Fruit fly (Drosophila melanogaster) whole organism, pupa: Measurements from ENCODE around the gene Anp.

Experiments used
- CG12605 ChIP-seq: fragments of 200-800 bp; sonication (Bioruptor generic); IDR thresholded peaks from 2 replicates; pipeline ENCODE4 v1.3.6; 2022; ENCODE audit warnings: missing biosample characterization, missing genetic modification characterization
- CG15710 ChIP-seq: fragments of 200-800 bp; sonication (Bioruptor generic); optimal IDR thresholded peaks from 2 replicates; lab custom pipeline; 2018; ENCODE audit warnings: missing biosample characterization, mild to moderate bottlenecking, missing genetic modification characterization, moderate library complexity
- CG17806 ChIP-seq: fragments of 200-800 bp; sonication (Bioruptor generic); optimal IDR thresholded peaks from 2 replicates; lab custom pipeline; 2018; ENCODE audit warnings: missing biosample characterization, mild to moderate bottlenecking, missing genetic modification characterization, moderate library complexity
- CG32121 ChIP-seq: fragments of 200-800 bp; sonication (Bioruptor generic); IDR thresholded peaks from 2 replicates; pipeline ENCODE4 v1.3.6; 2022; ENCODE audit warnings: missing biosample characterization, missing genetic modification characterization
- CG8159 ChIP-seq: fragments of 200-800 bp; sonication (Bioruptor generic); optimal IDR thresholded peaks from 3 replicates; lab custom pipeline; 2018; ENCODE audit warnings: missing biosample characterization, mild to moderate bottlenecking, missing genetic modification characterization, moderate library complexity
- CG8301 ChIP-seq: fragments of 200-800 bp; sonication (Bioruptor generic); optimal IDR thresholded peaks from 2 replicates; lab custom pipeline; 2018; ENCODE audit warnings: missing biosample characterization, mild to moderate bottlenecking, missing genetic modification characterization
- CG9948 ChIP-seq: fragments of 200-800 bp; sonication (Bioruptor generic); optimal IDR thresholded peaks from 2 replicates; lab custom pipeline; 2018; ENCODE audit warnings: missing biosample characterization, mild to moderate bottlenecking, missing genetic modification characterization, moderate library complexity
- EcR ChIP-seq: fragments of 200-800 bp; sonication (Bioruptor generic); optimal IDR thresholded peaks from 3 replicates; lab custom pipeline; 2019; ENCODE audit warnings: missing biosample characterization, missing genetic modification characterization, mild to moderate bottlenecking, moderate library complexity, missing genetic modification reagents
- Pif1B ChIP-seq: fragments of 200-800 bp; sonication (Bioruptor generic); optimal IDR thresholded peaks from 3 replicates; lab custom pipeline; 2016; ENCODE audit warnings: missing biosample characterization, missing genetic modification characterization
- rn ChIP-seq: fragments of 200-800 bp; sonication (Bioruptor generic); IDR thresholded peaks from 2 replicates; pipeline ENCODE4 v1.3.6; 2022; ENCODE audit warnings: missing biosample characterization, missing genetic modification characterization

DNA sequence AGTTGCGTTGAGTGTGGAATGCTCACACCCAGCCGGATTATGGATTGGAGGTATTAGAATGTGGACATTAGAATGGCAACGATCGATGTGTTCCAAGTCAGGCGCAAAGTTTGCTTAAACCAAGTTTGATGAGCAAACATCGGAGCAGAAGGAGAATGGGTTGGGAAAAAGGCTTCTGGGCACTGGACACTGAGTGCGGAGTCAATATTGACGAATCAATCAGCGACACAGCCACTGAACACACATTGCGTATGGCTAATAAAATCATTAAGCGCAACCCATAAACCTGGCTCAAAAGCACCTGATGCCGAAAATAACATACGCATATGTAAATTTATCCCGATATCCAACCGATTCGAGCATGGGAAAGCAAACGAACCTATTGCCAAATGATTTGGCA lies 15.9 kb upstream of the Anp start:
- no peak for TF ChIP-seq CG32121 (GFP tag; lab: Robert Waterston, UW)
- TF ChIP-seq CG17806 (tag; lab: Kevin White, UChicago), result no peak
- no peak for TF ChIP-seq CG12605 (GFP tag; lab: Robert Waterston, UW)
- TF ChIP-seq CG8159 (tag; lab: Kevin White, UChicago), result no peak
- TF ChIP-seq EcR (GFP tag; lab: Kevin White, UChicago), result no peak
- no peak for TF ChIP-seq CG15710
- no peak for TF ChIP-seq rn
- no peak for TF ChIP-seq CG8301 (tag; lab: Kevin White, UChicago)
- TF ChIP-seq Pif1B (GFP tag; lab: Kevin White, UChicago), result no peak
- no peak for TF ChIP-seq CG9948 (tag; lab: Kevin White, UChicago)
